Fruit fly (Drosophila melanogaster) whole organism, embryonic: ENCODE data around the gene Arl6IP1.

ENCODE experiments used
- Atf6 ChIP-seq: fragments of 200-800 bp; sonication (Bioruptor generic); IDR thresholded peaks from 2 replicates; pipeline ENCODE4 v1.3.6; 2022; ENCODE audit warnings: missing biosample characterization, missing genetic modification characterization
- Bgb ChIP-seq: fragments of 200-800 bp; sonication (Bioruptor generic); IDR thresholded peaks from 2 replicates; pipeline ENCODE4 v1.3.6; 2022; ENCODE audit warnings: missing biosample characterization, missing genetic modification characterization; ENCODE audit not compliant: partially characterized antibody
- CG10209 ChIP-seq: fragments of 200-800 bp; sonication (Bioruptor generic); optimal IDR thresholded peaks from 3 replicates; lab custom pipeline; 2017; ENCODE audit warnings: missing biosample characterization, mild to moderate bottlenecking, missing genetic modification characterization, missing genetic modification reagents
- CG12299 ChIP-seq: fragments of 200-800 bp; sonication (Bioruptor generic); optimal IDR thresholded peaks from 2 replicates; lab custom pipeline; 2018; ENCODE audit warnings: missing biosample characterization, mild to moderate bottlenecking, missing genetic modification characterization
- CG1233 ChIP-seq: fragments of 200-800 bp; sonication (Bioruptor generic); optimal IDR thresholded peaks from 4 replicates; lab custom pipeline; 2018; ENCODE audit warnings: missing biosample characterization, mild to moderate bottlenecking, missing genetic modification characterization
- CG13123 ChIP-seq: fragments of 200-800 bp; sonication (Bioruptor generic); optimal IDR thresholded peaks from 2 replicates; lab custom pipeline; 2016; ENCODE audit warnings: missing biosample characterization, missing genetic modification characterization
- CG13424 ChIP-seq: fragments of 200-800 bp; sonication (Bioruptor generic); optimal IDR thresholded peaks from 2 replicates; lab custom pipeline; 2019; ENCODE audit warnings: missing biosample characterization, mild to moderate bottlenecking, missing genetic modification characterization, moderate library complexity
- CG1832 ChIP-seq: fragments of 200-800 bp; sonication (Bioruptor generic); optimal IDR thresholded peaks from 2 replicates; lab custom pipeline; 2017; ENCODE audit warnings: missing biosample characterization, mild to moderate bottlenecking, missing genetic modification characterization, inconsistent platforms
- CG2116 ChIP-seq: fragments of 200-800 bp; sonication (Bioruptor generic); optimal IDR thresholded peaks from 3 replicates; lab custom pipeline; 2018; ENCODE audit warnings: missing biosample characterization, mild to moderate bottlenecking, missing genetic modification characterization
- CG30431 ChIP-seq: fragments of 200-800 bp; sonication (Bioruptor generic); optimal IDR thresholded peaks from 2 replicates; lab custom pipeline; 2017; ENCODE audit warnings: missing biosample characterization, missing genetic modification characterization
- CG33213 ChIP-seq: fragments of 200-800 bp; sonication (Bioruptor generic); optimal IDR thresholded peaks from 3 replicates; lab custom pipeline; 2016; ENCODE audit warnings: missing biosample characterization, missing genetic modification characterization
- CG34224 ChIP-seq: fragments of 200-800 bp; sonication (Bioruptor generic); IDR thresholded peaks from 3 replicates; pipeline ENCODE4 v1.3.6; 2022; ENCODE audit warnings: missing biosample characterization, missing genetic modification characterization; ENCODE audit not compliant: partially characterized antibody
- CG42726 ChIP-seq: fragments of 200-800 bp; sonication (Bioruptor generic); IDR thresholded peaks from 2 replicates; pipeline ENCODE4 v1.3.6; 2022; ENCODE audit warnings: missing biosample characterization, missing genetic modification characterization; ENCODE audit not compliant: partially characterized antibody
- CG4424 ChIP-seq: fragments of 200-800 bp; sonication (Bioruptor generic); optimal IDR thresholded peaks from 3 replicates; lab custom pipeline; 2016; ENCODE audit warnings: missing biosample characterization, missing genetic modification characterization
- CG4854 ChIP-seq: fragments of 200-800 bp; sonication (Bioruptor generic); optimal IDR thresholded peaks from 2 replicates; lab custom pipeline; 2016; ENCODE audit warnings: missing biosample characterization, missing genetic modification characterization, inconsistent platforms
- CG6272 ChIP-seq: fragments of 200-800 bp; sonication (Bioruptor generic); IDR thresholded peaks from 2 replicates; pipeline ENCODE4 v1.3.6; 2022; ENCODE audit warnings: missing biosample characterization, missing genetic modification characterization
- CG7963 ChIP-seq: fragments of 200-800 bp; sonication (Bioruptor generic); IDR thresholded peaks from 3 replicates; pipeline ENCODE4 v1.3.6; 2022; ENCODE audit warnings: missing biosample characterization, missing genetic modification characterization; ENCODE audit not compliant: partially characterized antibody
- CG8388 ChIP-seq: fragments of 200-800 bp; sonication (Bioruptor generic); optimal IDR thresholded peaks from 2 replicates; lab custom pipeline; 2019; ENCODE audit warnings: missing biosample characterization, mild to moderate bottlenecking, missing genetic modification characterization, moderate library complexity
- CG8478 ChIP-seq: fragments of >200 bp; optimal IDR thresholded peaks from 2 replicates; lab custom pipeline; 2018
- Chrac-16 ChIP-seq: fragments of 200-800 bp; sonication (Bioruptor generic); optimal IDR thresholded peaks from 3 replicates; lab custom pipeline; 2016; ENCODE audit warnings: missing biosample characterization, missing genetic modification characterization
- Dll ChIP-seq: fragments of 200-800 bp; sonication (Bioruptor generic); IDR thresholded peaks from 4 replicates; pipeline ENCODE4 v1.3.6; 2022; ENCODE audit warnings: missing biosample characterization, missing genetic modification characterization; ENCODE audit not compliant: partially characterized antibody
- Doc3 ChIP-seq: fragments of 200-800 bp; sonication (Bioruptor generic); IDR thresholded peaks from 3 replicates; pipeline ENCODE4 v1.3.6; 2022; ENCODE audit warnings: missing biosample characterization, missing genetic modification characterization; ENCODE audit not compliant: partially characterized antibody
- Elba2 ChIP-seq: fragments of 200-800 bp; sonication (Bioruptor generic); optimal IDR thresholded peaks from 3 replicates; lab custom pipeline; 2016; ENCODE audit warnings: missing biosample characterization, missing genetic modification characterization
- Gsc ChIP-seq: fragments of 200-800 bp; sonication (Bioruptor generic); IDR thresholded peaks from 2 replicates; pipeline ENCODE4 v1.3.6; 2022; ENCODE audit warnings: missing biosample characterization, missing genetic modification characterization
- HmgZ ChIP-seq: fragments of 200-800 bp; sonication (Bioruptor generic); optimal IDR thresholded peaks from 2 replicates; lab custom pipeline; 2018; ENCODE audit warnings: missing biosample characterization, mild to moderate bottlenecking, missing genetic modification characterization
- Hmx ChIP-seq: fragments of 200-800 bp; sonication (Bioruptor generic); optimal IDR thresholded peaks from 2 replicates; lab custom pipeline; 2016; ENCODE audit warnings: missing biosample characterization, missing genetic modification characterization
- Lpt ChIP-seq: fragments of >200 bp; optimal IDR thresholded peaks from 2 replicates; lab custom pipeline; 2018; ENCODE audit warnings: missing biosample characterization, missing genetic modification characterization
- Side ChIP-seq: fragments of 200-800 bp; sonication (Bioruptor generic); optimal IDR thresholded peaks from 2 replicates; lab custom pipeline; 2016; ENCODE audit warnings: missing biosample characterization, missing genetic modification characterization
- Sry-δ ChIP-seq: fragments of 200-800 bp; sonication (Bioruptor generic); optimal IDR thresholded peaks from 2 replicates; lab custom pipeline; 2016; ENCODE audit warnings: missing biosample characterization, missing genetic modification characterization
- abd-A ChIP-seq: fragments of 200-800 bp; sonication (Bioruptor generic); optimal IDR thresholded peaks from 3 replicates; lab custom pipeline; 2019; ENCODE audit warnings: missing biosample characterization, mild to moderate bottlenecking, missing genetic modification characterization, moderate library complexity
- amos ChIP-seq: fragments of 200-800 bp; sonication (Bioruptor generic); IDR thresholded peaks from 2 replicates; pipeline ENCODE4 v1.3.6; 2022; ENCODE audit warnings: missing biosample characterization, missing genetic modification characterization; ENCODE audit not compliant: partially characterized antibody
- ash1 ChIP-seq: fragments of 200-800 bp; sonication (Bioruptor generic); optimal IDR thresholded peaks from 2 replicates; lab custom pipeline; 2018; ENCODE audit warnings: missing biosample characterization, mild to moderate bottlenecking, missing genetic modification characterization
- ato ChIP-seq: fragments of 200-800 bp; sonication (Bioruptor generic); IDR thresholded peaks from 2 replicates; pipeline ENCODE4 v1.3.6; 2022; ENCODE audit warnings: missing biosample characterization, missing genetic modification characterization; ENCODE audit not compliant: partially characterized antibody
- bigmax ChIP-seq: fragments of 200-800 bp; sonication (Bioruptor generic); optimal IDR thresholded peaks from 2 replicates; lab custom pipeline; 2018; ENCODE audit warnings: missing biosample characterization, mild to moderate bottlenecking, missing genetic modification characterization
- croc ChIP-seq: fragments of 200-800 bp; sonication (Bioruptor generic); conservative IDR thresholded peaks from 3 replicates; pipeline ENCODE4 v1.3.6; 2022; ENCODE audit warnings: missing biosample characterization, missing genetic modification characterization
- crp ChIP-seq, 2 experiments: fragments of 200-800 bp; sonication (Bioruptor generic); optimal IDR thresholded peaks; 2 replicates in 1 of 2; 3 replicates in 1 of 2; lab custom pipeline; 2017; ENCODE audit warnings: missing biosample characterization in 2 of 2, missing genetic modification characterization in 2 of 2, mild to moderate bottlenecking in 1 of 2, moderate library complexity in 1 of 2
- dimm ChIP-seq: fragments of 200-800 bp; sonication (Bioruptor generic); IDR thresholded peaks from 2 replicates; pipeline ENCODE4 v1.3.6; 2022; ENCODE audit warnings: missing biosample characterization, missing genetic modification characterization
- eyg ChIP-seq: fragments of 200-800 bp; sonication (Bioruptor generic); optimal IDR thresholded peaks from 3 replicates; lab custom pipeline; 2016; ENCODE audit warnings: missing biosample characterization, missing genetic modification characterization
- fd3F ChIP-seq: fragments of 200-800 bp; sonication (Bioruptor generic); optimal IDR thresholded peaks from 2 replicates; lab custom pipeline; 2018; ENCODE audit warnings: missing biosample characterization, mild to moderate bottlenecking, missing genetic modification characterization, moderate library complexity
- fd96Cb ChIP-seq: fragments of 200-800 bp; sonication (Bioruptor generic); optimal IDR thresholded peaks from 2 replicates; lab custom pipeline; 2018; ENCODE audit warnings: missing biosample characterization, mild to moderate bottlenecking, missing genetic modification characterization, moderate library complexity
- gfzf ChIP-seq: fragments of 200-800 bp; sonication (Bioruptor generic); optimal IDR thresholded peaks from 2 replicates; lab custom pipeline; 2016; ENCODE audit warnings: missing biosample characterization, mild to moderate bottlenecking, missing genetic modification characterization, moderate library complexity
- grau ChIP-seq: fragments of 200-800 bp; optimal IDR thresholded peaks from 3 replicates; lab custom pipeline; 2019; ENCODE audit warnings: missing biosample characterization, mild to moderate bottlenecking, missing genetic modification characterization, moderate library complexity
- ham ChIP-seq: fragments of 200-800 bp; sonication (Bioruptor generic); IDR thresholded peaks from 2 replicates; pipeline ENCODE4 v1.3.6; 2022; ENCODE audit warnings: missing biosample characterization, missing genetic modification characterization
- jumu ChIP-seq: fragments of 200-800 bp; sonication (Bioruptor generic); optimal IDR thresholded peaks from 3 replicates; lab custom pipeline; 2016; ENCODE audit warnings: missing biosample characterization, missing genetic modification characterization
- prd ChIP-seq, 3 experiments: fragments of >200 bp in 2 of 3; fragments of 200-800 bp in 1 of 3; sonication (Bioruptor generic) in 1 of 3; optimal IDR thresholded peaks in 2 of 3; IDR thresholded peaks in 1 of 3; 2 replicates in 2 of 3; 3 replicates in 1 of 3; pipeline versions ENCODE4 v1.3.6 to Lab custom; 2017 to 2022; ENCODE audit warnings: missing biosample characterization in 1 of 3, missing genetic modification characterization in 1 of 3
- pzg ChIP-seq: fragments of 200-800 bp; sonication (Bioruptor generic); optimal IDR thresholded peaks from 3 replicates; lab custom pipeline; 2018; ENCODE audit warnings: missing biosample characterization, mild to moderate bottlenecking, missing genetic modification characterization, moderate library complexity
- sim ChIP-seq: fragments of 200-800 bp; sonication (Bioruptor generic); IDR thresholded peaks from 2 replicates; pipeline ENCODE4 v1.3.6; 2022; ENCODE audit warnings: missing biosample characterization, missing genetic modification characterization
- ssp ChIP-seq: fragments of 200-800 bp; sonication (Bioruptor generic); IDR thresholded peaks from 2 replicates; pipeline ENCODE4 v1.3.6; 2022; ENCODE audit warnings: missing biosample characterization, missing genetic modification characterization
- tna ChIP-seq: fragments of 200-800 bp; sonication (Bioruptor generic); IDR thresholded peaks from 2 replicates; pipeline ENCODE4 v1.3.6; 2022; ENCODE audit warnings: missing biosample characterization, missing genetic modification characterization; ENCODE audit not compliant: partially characterized antibody
- tup ChIP-seq: fragments of 200-800 bp; sonication (Bioruptor generic); optimal IDR thresholded peaks from 2 replicates; lab custom pipeline; 2016; ENCODE audit warnings: missing biosample characterization, mild to moderate bottlenecking, missing genetic modification characterization, moderate library complexity

Gene Arl6IP1

dm6 chr3R:16640005-16640408 lies 3.4 kb upstream of the Arl6IP1 start, which contains the start of gene nonA-l (continued):
- TF ChIP-seq fd3F (no peak), croc (no peak), CG4854 (GFP tag; lab: Kevin White, UChicago) (no peak), dimm (GFP tag; lab: Robert Waterston, UW) (no peak), CG12299 (tag; lab: Kevin White, UChicago) (no peak), crp (GFP tag; optimal IDR thresholded peaks at IDR 0.05; lab: Kevin White, UChicago) (no peak), CG30431 (no peak), tna (GFP tag; lab: Robert Waterston, UW) (peak; percentile 73), ash1 (GFP tag; lab: Kevin White, UChicago) (no peak), Bgb (GFP tag; lab: Robert Waterston, UW) (peak; percentile 87), CG10209 (GFP tag; lab: Kevin White, UChicago) (no peak), grau (tag; lab: Kevin White, UChicago) (no peak), CG34224 (GFP tag; lab: Robert Waterston, UW) (peak; percentile 74), tup (GFP tag; lab: Kevin White, UChicago) (no peak), amos (GFP tag; lab: Robert Waterston, UW) (peak; percentile 87), Atf6 (GFP tag; lab: Robert Waterston, UW) (no peak), CG13123 (no peak), CG42726 (GFP tag; lab: Robert Waterston, UW) (0 out of 2 replicates have a peak, but pooled peaks have one; percentile 4), Lpt (GFP tag; lab: Kevin White, UChicago) (no peak), pzg (GFP tag; lab: Kevin White, UChicago) (peak; percentile 70), Side (GFP tag; lab: Kevin White, UChicago) (no peak), ato (GFP tag; lab: Robert Waterston, UW) (peak; percentile 73), CG6272 (GFP tag; lab: Robert Waterston, UW) (no peak), Gsc (GFP tag; lab: Robert Waterston, UW) (no peak), Sry-δ (GFP tag; lab: Kevin White, UChicago) (peak; percentile 78), abd-A (tag; lab: Kevin White, UChicago) (no peak), jumu (GFP tag; lab: Kevin White, UChicago) (no peak), Chrac-16 (no peak), CG33213 (GFP tag; lab: Kevin White, UChicago) (no peak), sim (no peak), CG8478 (no peak), ham (no peak), gfzf (GFP tag; lab: Kevin White, UChicago) (peak; percentile 88), HmgZ (tag; lab: Kevin White, UChicago) (peak; percentile 48), prd (optimal IDR thresholded peaks at IDR 0.05; lab: Kevin White, UChicago) (no peak), prd (GFP tag; IDR thresholded peaks at IDR 0.05; lab: Robert Waterston, UW) (no peak), CG1233 (GFP tag; lab: Kevin White, UChicago) (no peak), CG1832 (no peak), Dll (GFP tag; lab: Robert Waterston, UW) (peak; percentile 90), CG4424 (GFP tag; lab: Kevin White, UChicago) (no peak), CG8388 (GFP tag; lab: Kevin White, UChicago) (no peak), CG13424 (tag; lab: Kevin White, UChicago) (no peak), bigmax (GFP tag; lab: Kevin White, UChicago) (no peak), Elba2 (GFP tag; lab: Kevin White, UChicago) (peak; percentile 36), fd96Cb (tag; lab: Kevin White, UChicago) (no peak), Hmx (GFP tag; lab: Kevin White, UChicago) (no peak), eyg (no peak), CG2116 (GFP tag; lab: Kevin White, UChicago) (peak; percentile 94), CG7963 (GFP tag; lab: Robert Waterston, UW) (peak; percentile 73), ssp (GFP tag; lab: Robert Waterston, UW) (no peak), Doc3 (GFP tag; lab: Robert Waterston, UW) (peak; percentile 69)
